Worm (Caenorhabditis elegans) whole organism, midembryonic: ENCODE data around the gene F18E9.3.
"Not testable (repeated sequence)": the region's sequence is repeated elsewhere in the genome, so short reads cannot be mapped to it uniquely, and the experiment has no call there.

ENCODE experiments used
- T22C8.4 ChIP-seq: fragments of 200-800 bp; sonication (Bioruptor generic); IDR thresholded peaks from 2 replicates; pipeline ENCODE4 v1.3.6; 2022; ENCODE audit warnings: missing genetic modification characterization, missing compliant biosample characterization
- cog-1 ChIP-seq: sonication (generic microtip); optimal IDR thresholded peaks from 2 replicates; lab custom pipeline; 2016; ENCODE audit warnings: missing genetic modification characterization, missing compliant biosample characterization
- flt-1 ChIP-seq: fragments of 200-800 bp; sonication (Bioruptor generic); IDR thresholded peaks from 2 replicates; pipeline ENCODE4 v1.3.6; 2022; ENCODE audit warnings: missing genetic modification characterization, missing compliant biosample characterization
- klf-2 ChIP-seq: fragments of 200-800 bp; sonication (Bioruptor generic); conservative IDR thresholded peaks from 2 replicates; pipeline ENCODE4 v1.3.6; 2022; ENCODE audit warnings: missing genetic modification reagents, missing genetic modification characterization, missing compliant biosample characterization
- med-1 ChIP-seq: sonication (generic microtip); optimal IDR thresholded peaks from 2 replicates; lab custom pipeline; 2017; ENCODE audit warnings: missing genetic modification characterization, mild to moderate bottlenecking, missing compliant biosample characterization, antibody characterized with exemption, missing genetic modification reagents; ENCODE audit not compliant: insufficient read depth
- ref-1 ChIP-seq: fragments of 200-800 bp; sonication (Bioruptor generic); conservative IDR thresholded peaks from 2 replicates; pipeline ENCODE4 v1.3.6; 2022; ENCODE audit warnings: missing genetic modification reagents, missing genetic modification characterization, missing compliant biosample characterization
- tab-1 ChIP-seq: fragments of 200-800 bp; sonication (Bioruptor generic); IDR thresholded peaks from 2 replicates; pipeline ENCODE4 v1.3.6; 2022; ENCODE audit warnings: missing genetic modification characterization, missing compliant biosample characterization
- ztf-23 ChIP-seq: fragments of 200-800 bp; sonication (Bioruptor generic); IDR thresholded peaks from 2 replicates; pipeline ENCODE4 v1.3.6; 2022; ENCODE audit warnings: missing genetic modification reagents, missing genetic modification characterization, missing compliant biosample characterization
- ztf-29 ChIP-seq: fragments of 200-800 bp; sonication (Bioruptor generic); IDR thresholded peaks from 2 replicates; pipeline ENCODE4 v1.3.6; 2022; ENCODE audit warnings: missing genetic modification reagents, missing genetic modification characterization, missing compliant biosample characterization

The F18E9.3 gene

DNA sequence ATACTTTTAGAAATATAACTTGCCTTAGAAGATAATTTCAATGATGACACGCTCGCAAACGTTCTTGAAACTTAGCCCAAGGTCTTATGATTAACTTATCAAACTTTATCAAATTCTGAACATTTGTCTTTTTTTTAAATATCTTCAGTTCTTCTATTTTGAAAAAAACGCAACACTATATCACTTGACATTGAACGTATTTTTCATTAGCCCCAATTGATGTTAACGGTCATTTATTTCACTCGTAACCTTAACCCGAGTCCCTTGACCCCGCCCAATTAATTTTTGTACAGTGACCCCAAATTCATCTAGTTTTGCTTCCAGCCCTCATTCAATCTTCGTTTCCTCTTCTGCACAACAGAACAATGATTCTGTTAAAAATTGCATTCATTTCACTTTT lies at the start of gene F18E9.3:
Gene F18E9.3 (plus strand): TSS at position 311 of the 400 bp plus-strand sequence.
- no peak for TF ChIP-seq med-1
- TF ChIP-seq tab-1: no peak
- TF ChIP-seq cog-1: no peak
- TF ChIP-seq ztf-23 (GFP tag; lab: Robert Waterston, UW): no peak
- no peak for TF ChIP-seq ztf-29
- TF ChIP-seq flt-1: no peak
- no peak for TF ChIP-seq klf-2 (GFP tag; lab: Robert Waterston, UW)
- no peak for TF ChIP-seq ref-1 (GFP tag; lab: Robert Waterston, UW)
- TF ChIP-seq T22C8.4 (GFP tag; lab: Robert Waterston, UW): no peak

DNA sequence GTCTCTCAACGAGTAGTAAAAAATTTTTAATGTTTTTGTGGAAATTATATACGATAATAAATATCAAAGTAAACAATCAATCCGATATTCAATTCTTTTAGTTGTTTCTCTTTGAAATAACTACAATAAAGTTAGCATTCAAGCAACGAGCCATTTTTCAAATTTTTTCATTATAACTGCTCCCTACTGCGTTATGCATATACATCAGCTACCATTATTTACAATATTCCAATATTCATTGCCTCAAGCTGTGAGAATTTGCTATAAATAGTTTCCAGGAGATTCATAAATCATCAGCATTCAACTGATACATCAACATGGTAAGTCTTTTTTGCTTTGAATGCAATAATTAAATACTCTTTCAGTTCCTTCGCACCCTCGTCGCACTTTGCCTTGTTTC lies 49.2 kb upstream of the F18E9.3 start, which contains the start of gene nspc-3:
Gene nspc-3 (plus strand): TSS at position 301 of the 400 bp plus-strand sequence.
- no peak for TF ChIP-seq T22C8.4 (GFP tag; lab: Robert Waterston, UW)
- TF ChIP-seq med-1: no peak
- TF ChIP-seq tab-1: no peak
- no peak for TF ChIP-seq ztf-23 (GFP tag; lab: Robert Waterston, UW)
- no peak for TF ChIP-seq cog-1
- no peak for TF ChIP-seq ztf-29
- no peak for TF ChIP-seq klf-2 (GFP tag; lab: Robert Waterston, UW)
- no peak for TF ChIP-seq ref-1 (GFP tag; lab: Robert Waterston, UW)
- TF ChIP-seq flt-1: no peak

DNA sequence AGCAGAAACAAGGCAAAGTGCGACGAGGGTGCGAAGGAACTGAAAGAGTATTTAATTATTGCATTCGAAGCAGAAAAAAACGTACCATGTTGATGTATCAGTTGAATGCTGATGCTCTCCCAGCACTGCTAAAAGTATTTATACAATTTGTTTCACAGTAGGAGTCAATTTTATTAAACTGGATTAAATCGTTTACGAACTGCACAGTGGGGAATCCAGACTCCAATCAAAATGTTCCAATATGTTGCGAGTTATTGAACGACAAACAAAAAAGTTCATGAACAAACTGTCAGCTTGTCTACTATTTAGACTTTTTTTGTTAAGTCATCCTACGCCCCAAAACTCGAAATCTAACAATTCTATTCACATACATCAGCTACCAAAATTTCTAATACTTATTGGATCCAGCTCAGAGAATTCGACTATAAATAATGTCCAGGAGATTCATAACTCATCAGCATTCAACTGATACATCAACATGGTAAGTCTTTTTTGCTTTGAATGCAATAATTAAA lies 47.6 kb upstream of the F18E9.3 start, which contains the start of the genes nspc-4 and nspc-5:
Gene nspc-4 (minus strand): TSS at position 101 of the 515 bp plus-strand sequence.
Gene nspc-5 (plus strand): TSS at position 465 of the 515 bp plus-strand sequence.
- TF ChIP-seq flt-1; ztf-23 (GFP tag; lab: Robert Waterston, UW); cog-1: not testable (repeated sequence)

DNA sequence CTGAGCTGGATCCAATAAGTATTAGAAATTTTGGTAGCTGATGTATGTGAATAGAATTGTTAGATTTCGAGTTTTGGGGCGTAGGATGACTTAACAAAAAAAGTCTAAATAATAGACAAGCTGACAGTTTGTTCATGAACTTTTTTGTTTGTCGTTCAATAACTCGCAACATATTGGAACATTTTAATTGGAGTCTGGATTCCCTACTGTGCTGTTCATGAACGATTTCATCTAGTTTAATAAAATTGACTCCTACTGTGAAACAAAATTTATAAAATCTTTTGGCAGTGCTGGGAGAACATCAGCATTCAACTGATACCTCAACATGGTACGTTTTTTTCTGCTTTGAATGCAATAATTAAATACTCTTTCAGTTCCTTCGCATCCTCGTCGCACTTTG lies 44.4 kb upstream of the F18E9.3 start, which contains the start of gene nspc-7:
Gene nspc-7 (plus strand): TSS at position 301 of the 400 bp plus-strand sequence.
- TF ChIP-seq ztf-29; flt-1; T22C8.4 (GFP tag; lab: Robert Waterston, UW): not testable (repeated sequence)

DNA sequence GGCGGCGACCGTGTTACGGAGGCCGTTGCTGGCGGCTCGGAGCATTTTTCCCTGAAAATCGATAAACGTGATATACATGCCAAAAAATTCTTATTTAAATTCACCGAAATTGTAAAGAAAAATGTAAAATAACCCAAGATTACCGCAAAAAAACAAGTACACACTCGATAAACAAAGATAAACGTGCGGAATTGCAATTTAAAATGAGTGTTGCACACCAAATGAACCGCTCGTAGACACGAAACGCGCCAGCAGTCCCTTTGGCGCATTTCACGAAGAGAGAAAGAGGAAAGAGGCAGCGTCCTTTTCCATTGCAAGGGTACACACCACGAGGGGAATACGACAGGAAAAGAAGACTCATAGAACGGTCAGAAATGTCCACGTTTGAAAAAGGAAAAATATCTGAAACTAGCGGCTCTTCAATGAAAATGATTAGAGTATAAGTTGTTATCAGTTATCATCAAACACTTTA lies 39.9 kb upstream of the F18E9.3 start, which contains the start of gene sdha-1:
Gene sdha-1 (minus strand): TSS at position 51 of the 472 bp plus-strand sequence.
- TF ChIP-seq cog-1: peak; percentile 10
- no peak for TF ChIP-seq ztf-23 (GFP tag; lab: Robert Waterston, UW)
- no peak for TF ChIP-seq klf-2 (GFP tag; lab: Robert Waterston, UW)
- no peak for TF ChIP-seq T22C8.4 (GFP tag; lab: Robert Waterston, UW)
- TF ChIP-seq flt-1: no peak
- TF ChIP-seq tab-1: no peak
- TF ChIP-seq ref-1 (GFP tag; lab: Robert Waterston, UW): no peak
- no peak for TF ChIP-seq med-1

DNA sequence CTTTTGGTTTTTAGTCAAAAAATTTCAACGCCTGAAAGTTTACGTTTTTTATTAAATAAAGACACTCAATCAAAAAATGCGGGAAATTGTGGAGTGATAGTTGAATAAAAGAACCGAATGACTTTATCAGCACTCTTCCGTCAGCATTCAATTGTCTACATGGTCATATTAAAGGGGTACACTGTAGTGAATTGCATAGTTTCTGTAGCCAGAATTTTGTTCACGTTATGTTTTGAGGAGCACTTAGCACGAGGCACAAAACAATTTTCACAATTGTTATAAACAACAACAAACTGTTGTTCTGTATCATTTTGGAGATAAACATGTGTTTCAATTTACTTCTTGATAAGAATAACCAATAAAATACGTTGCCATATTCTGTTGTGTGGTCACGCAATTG lies 36.9 kb upstream of the F18E9.3 start, which contains the start of gene D2021.4:
Gene D2021.4 (minus strand): TSS at position 48 of the 400 bp plus-strand sequence.
- TF ChIP-seq med-1 (no peak), ztf-23 (GFP tag; lab: Robert Waterston, UW) (no peak), ref-1 (GFP tag; lab: Robert Waterston, UW) (no peak), cog-1 (no peak), flt-1 (no peak), tab-1 (no peak), ztf-29 (no peak), klf-2 (GFP tag; lab: Robert Waterston, UW) (no peak), T22C8.4 (GFP tag; lab: Robert Waterston, UW) (no peak)

DNA sequence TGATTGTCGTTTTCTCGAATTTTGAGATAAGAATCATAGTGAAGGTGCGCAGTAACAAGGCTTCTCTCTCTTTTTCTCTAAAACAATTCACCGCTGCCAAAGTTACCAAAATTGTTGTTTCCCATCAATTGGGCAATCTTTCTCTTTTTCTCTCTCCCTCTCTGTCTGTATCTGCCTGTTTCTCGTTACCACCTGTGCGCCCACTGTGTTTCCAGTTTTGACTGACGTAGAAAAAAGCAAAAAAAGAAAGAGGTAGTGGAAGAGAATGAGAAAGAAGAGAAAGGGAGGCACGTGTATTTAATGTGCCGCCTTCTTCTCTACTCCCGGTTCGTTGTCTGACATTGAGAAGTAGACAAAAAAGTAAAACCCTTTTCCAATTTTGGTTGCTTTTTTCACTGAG lies 35.8 kb upstream of the F18E9.3 start:
- TF ChIP-seq T22C8.4 (GFP tag; lab: Robert Waterston, UW) (no peak), ref-1 (GFP tag; lab: Robert Waterston, UW) (no peak), ztf-29 (no peak), klf-2 (GFP tag; lab: Robert Waterston, UW) (no peak), tab-1 (no peak), med-1 (no peak), flt-1 (no peak), ztf-23 (GFP tag; lab: Robert Waterston, UW) (no peak), cog-1 (no peak)

DNA sequence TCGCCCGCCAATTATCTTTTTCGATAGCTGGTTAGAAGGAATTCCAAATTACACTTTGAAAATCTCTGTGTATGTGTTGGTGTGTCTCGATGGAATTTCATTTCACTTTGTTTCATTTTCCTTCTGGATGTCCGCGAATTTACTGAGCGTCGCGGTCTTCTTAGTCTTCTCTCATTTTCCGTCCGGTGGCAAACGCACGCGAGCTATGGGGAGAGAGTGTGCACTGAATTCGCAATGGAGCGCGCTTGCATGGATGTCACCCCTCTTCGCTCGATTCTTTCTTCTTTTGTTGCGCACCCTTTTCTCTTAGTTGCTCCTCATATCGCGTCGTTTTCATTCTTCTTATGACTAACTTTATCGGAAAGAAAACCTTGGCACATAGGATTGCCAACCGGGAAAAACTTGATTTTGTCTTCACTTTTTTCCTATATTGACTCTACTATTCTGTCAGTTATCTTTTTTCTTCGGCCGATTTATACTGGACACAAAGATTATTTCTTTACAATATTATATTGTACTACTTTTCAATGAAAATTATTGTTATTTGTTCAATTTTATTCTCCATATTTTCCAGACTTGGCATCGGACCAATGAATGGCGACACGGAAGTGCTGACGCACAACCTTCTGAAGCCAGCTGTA lies 34.1 kb upstream of the F18E9.3 start, which contains the start of gene dhhc-14:
Gene dhhc-14 (plus strand): TSS at position 591 of the 641 bp plus-strand sequence.
- TF ChIP-seq ztf-29 (no peak), T22C8.4 (GFP tag; lab: Robert Waterston, UW) (no peak), ztf-23 (GFP tag; lab: Robert Waterston, UW) (peak; percentile 64; the same call in 1 of the 2 replicates), med-1 (no peak), cog-1 (peak; percentile 37), tab-1 (no peak), klf-2 (GFP tag; lab: Robert Waterston, UW) (no peak), ref-1 (GFP tag; lab: Robert Waterston, UW) (no peak), flt-1 (0 out of 2 replicates have a peak, but pooled peaks have one; percentile 52)

DNA sequence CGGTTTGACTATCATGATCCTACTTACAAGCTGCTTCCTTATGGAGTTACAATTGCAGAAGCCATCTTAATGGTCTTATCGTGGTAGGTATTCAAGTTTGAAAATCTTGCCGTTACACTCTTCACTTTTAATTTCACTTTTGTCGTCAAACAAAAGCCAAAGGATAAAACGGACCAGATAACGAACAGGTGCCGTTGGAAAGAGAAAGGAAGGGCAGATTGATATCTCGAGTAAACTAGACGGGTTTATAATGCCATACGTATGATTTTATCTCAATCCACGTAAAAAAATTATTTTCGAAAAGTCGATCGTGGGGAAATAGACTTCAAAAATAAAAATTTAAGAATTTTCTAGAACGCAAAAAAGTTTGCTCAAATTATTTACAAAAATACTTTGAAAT lies 31.9 kb upstream of the F18E9.3 start:
- TF ChIP-seq cog-1: no peak
- no peak for TF ChIP-seq ztf-23 (GFP tag; lab: Robert Waterston, UW)
- TF ChIP-seq ztf-29: no peak
- TF ChIP-seq med-1: no peak
- no peak for TF ChIP-seq T22C8.4 (GFP tag; lab: Robert Waterston, UW)
- TF ChIP-seq klf-2 (GFP tag; lab: Robert Waterston, UW): no peak
- TF ChIP-seq tab-1: no peak
- TF ChIP-seq ref-1 (GFP tag; lab: Robert Waterston, UW): no peak
- TF ChIP-seq flt-1: no peak

DNA sequence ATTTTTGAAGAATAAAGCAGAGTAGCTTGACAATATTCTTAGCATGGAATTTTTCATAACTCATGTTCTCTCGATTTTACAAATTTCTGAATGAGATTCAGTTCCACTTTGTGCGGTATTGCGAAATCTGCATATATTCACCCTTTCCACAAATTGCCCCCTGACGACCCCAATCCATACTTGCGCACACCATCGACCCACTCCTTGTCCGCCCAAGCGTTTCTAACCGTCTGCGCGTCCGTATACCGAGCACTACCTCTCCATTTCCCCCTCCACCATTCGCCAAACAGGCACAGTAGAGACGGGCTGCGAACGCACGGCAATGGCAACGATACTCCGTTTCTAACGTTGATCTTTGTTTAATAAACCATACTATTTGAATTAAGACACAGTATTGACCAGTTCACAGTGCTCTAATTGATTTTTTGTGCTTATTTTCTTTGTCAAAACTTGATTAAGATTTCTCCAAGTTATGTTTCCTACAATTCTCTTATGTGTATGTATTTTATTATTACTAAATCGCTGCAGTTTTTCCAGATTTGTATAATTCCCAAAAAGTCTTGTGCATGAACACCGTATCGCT lies 29.2 kb upstream of the F18E9.3 start, which contains the start of gene utx-1:
Gene utx-1 (plus strand): TSS at position 533 of the 583 bp plus-strand sequence.
- peak; percentile 8; the same call in 1 of the 2 replicates for TF ChIP-seq tab-1
- TF ChIP-seq ref-1 (GFP tag; lab: Robert Waterston, UW): no peak
- TF ChIP-seq cog-1: peak; percentile 3
- peak; percentile 54; the same call in 1 of the 2 replicates for TF ChIP-seq T22C8.4 (GFP tag; lab: Robert Waterston, UW)
- no peak for TF ChIP-seq ztf-23 (GFP tag; lab: Robert Waterston, UW)
